Worm (Caenorhabditis elegans) whole organism, L1 larva: ENCODE data around the gene eea-1.
A peak's percentile ranks its signal among the peaks of the same experiment; 100 is the strongest.

ENCODE experiments used
- C04F5.9 ChIP-seq: sonication (generic microtip); optimal IDR thresholded peaks from 2 replicates; lab custom pipeline; 2016; ENCODE audit warnings: missing genetic modification characterization, missing compliant biosample characterization
- C16A3.4 ChIP-seq: fragments of 150-350 bp; optimal IDR thresholded peaks from 2 replicates; lab custom pipeline; 2014; ENCODE audit warnings: missing biosample characterization, missing genetic modification characterization
- C34B4.2 ChIP-seq: sonication (generic microtip); optimal IDR thresholded peaks from 2 replicates; lab custom pipeline; 2017; ENCODE audit warnings: mild to moderate bottlenecking, missing genetic modification characterization, missing compliant biosample characterization
- alr-1 ChIP-seq: fragments of 200-800 bp; sonication (Bioruptor generic); optimal IDR thresholded peaks from 2 replicates; lab custom pipeline; 2018; ENCODE audit warnings: borderline replicate concordance, mild to moderate bottlenecking, missing genetic modification characterization, missing compliant biosample characterization
- ama-1 ChIP-seq: fragments of 150-350 bp; optimal IDR thresholded peaks from 2 replicates; lab custom pipeline; 2014
- ceh-63 ChIP-seq: fragments of 200-800 bp; sonication (Bioruptor generic); optimal IDR thresholded peaks from 2 replicates; lab custom pipeline; 2018; ENCODE audit warnings: mild to moderate bottlenecking, missing genetic modification characterization, missing compliant biosample characterization
- ceh-8 ChIP-seq: fragments of 200-800 bp; sonication (Bioruptor generic); optimal IDR thresholded peaks from 2 replicates; lab custom pipeline; 2018; ENCODE audit warnings: mild to moderate bottlenecking, missing genetic modification characterization, moderate library complexity, missing compliant biosample characterization
- ceh-82 ChIP-seq, 3 experiments: fragments of 150-350 bp in 1 of 3; sonication (generic microtip) in 2 of 3; optimal IDR thresholded peaks; 2 replicates each; lab custom pipeline; 2014 to 2017; ENCODE audit warnings: missing biosample characterization in 3 of 3, missing genetic modification characterization in 3 of 3
- ceh-88 ChIP-seq: fragments of 200-800 bp; sonication (Bioruptor generic); IDR thresholded peaks from 2 replicates; pipeline ENCODE4 v1.3.6; 2022; ENCODE audit warnings: missing genetic modification characterization, missing compliant biosample characterization
- ceh-90 ChIP-seq: sonication (generic microtip); optimal IDR thresholded peaks from 2 replicates; lab custom pipeline; 2016; ENCODE audit warnings: missing genetic modification characterization, missing compliant biosample characterization
- efl-1 ChIP-seq, 4 experiments: fragments of 150-350 bp; optimal IDR thresholded peaks in 3 of 4; peaks in 1 of 4; 1 replicate in 1 of 4; 2 replicates in 3 of 4; lab custom pipeline; 2014; ENCODE audit warnings: missing biosample characterization in 2 of 4, missing genetic modification characterization in 2 of 4, missing genetic modification reagents in 2 of 4
- efl-3 ChIP-seq: fragments of 200-800 bp; sonication (Bioruptor generic); optimal IDR thresholded peaks from 2 replicates; lab custom pipeline; 2018; ENCODE audit warnings: mild to moderate bottlenecking, missing genetic modification characterization, missing compliant biosample characterization
- egl-13 ChIP-seq: sonication (generic microtip); optimal IDR thresholded peaks from 2 replicates; lab custom pipeline; 2016; ENCODE audit warnings: missing genotype, missing genetic modification reagents, missing genetic modification characterization, missing compliant biosample characterization
- egl-27 ChIP-seq, 2 experiments: fragments of 150-350 bp in 1 of 2; sonication (generic microtip); optimal IDR thresholded peaks; 3 replicates each; lab custom pipeline; 2017 to 2018; ENCODE audit warnings: missing biosample characterization in 2 of 2, missing genetic modification characterization in 2 of 2, missing genetic modification reagents in 2 of 2
- elt-3 ChIP-seq, 6 experiments: fragments of 150-350 bp in 1 of 6; sonication (generic microtip); optimal IDR thresholded peaks; 2 replicates each; lab custom pipeline; 2017 to 2018; ENCODE audit warnings: missing biosample characterization in 6 of 6, missing genetic modification characterization in 6 of 6, inconsistent platforms in 1 of 6
- ets-5 ChIP-seq: fragments of 200-800 bp; sonication (Bioruptor generic); IDR thresholded peaks from 2 replicates; pipeline ENCODE4 v1.3.6; 2022; ENCODE audit warnings: missing genetic modification characterization, missing compliant biosample characterization
- fkh-10 ChIP-seq: sonication (generic microtip); optimal IDR thresholded peaks from 2 replicates; lab custom pipeline; 2017; ENCODE audit warnings: missing biosample characterization, missing genetic modification reagents, missing genetic modification characterization
- fkh-4 ChIP-seq: sonication (generic microtip); optimal IDR thresholded peaks from 2 replicates; lab custom pipeline; 2016; ENCODE audit warnings: missing compliant biosample characterization, missing genetic modification characterization, borderline replicate concordance
- fkh-8 ChIP-seq: sonication (generic microtip); optimal IDR thresholded peaks from 2 replicates; lab custom pipeline; 2016; ENCODE audit warnings: mild to moderate bottlenecking, missing genetic modification characterization, missing compliant biosample characterization
- fos-1 ChIP-seq: fragments of 150-350 bp; optimal IDR thresholded peaks from 2 replicates; lab custom pipeline; 2014; ENCODE audit warnings: missing biosample characterization, missing genetic modification characterization
- grh-1 ChIP-seq: fragments of 200-800 bp; sonication (Bioruptor generic); IDR thresholded peaks from 2 replicates; pipeline ENCODE4 v1.3.6; 2022; ENCODE audit warnings: missing genetic modification reagents, missing genetic modification characterization, missing compliant biosample characterization
- hlh-17 ChIP-seq: fragments of 200-800 bp; sonication (Bioruptor generic); optimal IDR thresholded peaks from 2 replicates; lab custom pipeline; 2018; ENCODE audit warnings: missing genetic modification characterization, mild to moderate bottlenecking, missing compliant biosample characterization, moderate library complexity, borderline replicate concordance
- hlh-4 ChIP-seq: sonication (generic microtip); optimal IDR thresholded peaks from 2 replicates; lab custom pipeline; 2016; ENCODE audit warnings: mild to moderate bottlenecking, missing genetic modification characterization, missing compliant biosample characterization
- hpl-2 ChIP-seq: fragments of 150-350 bp; optimal IDR thresholded peaks from 2 replicates; lab custom pipeline; 2014; ENCODE audit warnings: missing biosample characterization, missing genetic modification reagents, missing genetic modification characterization
- irx-1 ChIP-seq: sonication (generic microtip); optimal IDR thresholded peaks from 2 replicates; lab custom pipeline; 2016; ENCODE audit warnings: missing genetic modification characterization, missing compliant biosample characterization
- isw-1 ChIP-seq: fragments of 200-800 bp; sonication (Bioruptor generic); IDR thresholded peaks from 2 replicates; pipeline ENCODE4 v1.3.6; 2022; ENCODE audit warnings: missing genetic modification characterization, missing compliant biosample characterization
- jun-1 ChIP-seq: fragments of 150-350 bp; optimal IDR thresholded peaks from 2 replicates; lab custom pipeline; 2014; ENCODE audit warnings: missing biosample characterization, missing genetic modification reagents, missing genetic modification characterization
- lin-14 ChIP-seq: fragments of 200-800 bp; sonication (Bioruptor generic); optimal IDR thresholded peaks from 2 replicates; lab custom pipeline; 2018; ENCODE audit warnings: mild to moderate bottlenecking, missing genetic modification characterization, moderate library complexity, missing compliant biosample characterization
- lin-15B ChIP-seq: fragments of 150-350 bp; sonication (generic microtip); optimal IDR thresholded peaks from 3 replicates; lab custom pipeline; 2014; ENCODE audit warnings: missing biosample characterization, missing genetic modification characterization
- lin-39 ChIP-seq: fragments of 150-350 bp; optimal IDR thresholded peaks from 2 replicates; lab custom pipeline; 2014; ENCODE audit warnings: missing biosample characterization, missing genetic modification reagents, missing genetic modification characterization
- lir-3 ChIP-seq: sonication (generic microtip); optimal IDR thresholded peaks from 2 replicates; lab custom pipeline; 2016; ENCODE audit warnings: mild to moderate bottlenecking, missing genetic modification characterization, moderate library complexity, missing compliant biosample characterization; ENCODE audit not compliant: poor library complexity
- mdl-1 ChIP-seq, 2 experiments: fragments of 150-350 bp; optimal IDR thresholded peaks; 2 replicates each; lab custom pipeline; 2014 to 2017; ENCODE audit warnings: missing biosample characterization in 2 of 2, missing genetic modification characterization in 2 of 2, inconsistent platforms in 1 of 2
- mef-2 ChIP-seq: fragments of 150-350 bp; optimal IDR thresholded peaks from 2 replicates; lab custom pipeline; 2014; ENCODE audit warnings: missing biosample characterization, missing genetic modification characterization
- nhr-11 ChIP-seq: fragments of 150-350 bp; optimal IDR thresholded peaks from 2 replicates; lab custom pipeline; 2014; ENCODE audit warnings: missing biosample characterization, missing genetic modification characterization
- nhr-12 ChIP-seq: sonication (generic microtip); optimal IDR thresholded peaks from 2 replicates; lab custom pipeline; 2017; ENCODE audit warnings: missing biosample characterization, missing genetic modification characterization
- nhr-19 ChIP-seq: fragments of 200-800 bp; sonication (Bioruptor generic); conservative IDR thresholded peaks from 2 replicates; pipeline ENCODE4 v1.3.6; 2022; ENCODE audit warnings: missing genetic modification characterization, missing compliant biosample characterization
- nhr-20 ChIP-seq: sonication (generic microtip); optimal IDR thresholded peaks from 2 replicates; lab custom pipeline; 2016; ENCODE audit warnings: mild to moderate bottlenecking, missing genetic modification characterization, missing compliant biosample characterization
- nhr-237 ChIP-seq: fragments of 150-350 bp; optimal IDR thresholded peaks from 2 replicates; lab custom pipeline; 2014; ENCODE audit warnings: missing biosample characterization, missing genetic modification characterization
- nhr-85 ChIP-seq: sonication (generic microtip); peaks from one replicate; lab custom pipeline; 2016; ENCODE audit warnings: missing genetic modification characterization, inconsistent platforms, missing compliant biosample characterization
- nhr-90 ChIP-seq: sonication (generic microtip); optimal IDR thresholded peaks from 2 replicates; lab custom pipeline; 2016; ENCODE audit warnings: mild to moderate bottlenecking, missing genetic modification characterization, missing compliant biosample characterization; ENCODE audit not compliant: poor library complexity
- pag-3 ChIP-seq: sonication (generic microtip); optimal IDR thresholded peaks from 2 replicates; lab custom pipeline; 2017; ENCODE audit warnings: missing genetic modification characterization, mild to moderate bottlenecking, missing compliant biosample characterization, antibody characterized with exemption, borderline replicate concordance; ENCODE audit not compliant: insufficient read depth
- pax-3 ChIP-seq: fragments of 200-800 bp; sonication (Bioruptor generic); optimal IDR thresholded peaks from 2 replicates; lab custom pipeline; 2018; ENCODE audit warnings: mild to moderate bottlenecking, missing genetic modification characterization, moderate library complexity, missing compliant biosample characterization
- skn-1 ChIP-seq: fragments of 150-350 bp; optimal IDR thresholded peaks from 2 replicates; lab custom pipeline; 2014; ENCODE audit warnings: missing biosample characterization, missing genetic modification characterization
- snu-23 ChIP-seq: sonication (generic microtip); optimal IDR thresholded peaks from 2 replicates; lab custom pipeline; 2016; ENCODE audit warnings: missing genetic modification characterization, missing compliant biosample characterization
- sptf-1 ChIP-seq: fragments of 150-350 bp; optimal IDR thresholded peaks from 2 replicates; lab custom pipeline; 2014; ENCODE audit warnings: missing biosample characterization, missing genetic modification characterization
- sup-37 ChIP-seq: fragments of 200-800 bp; sonication (Bioruptor generic); optimal IDR thresholded peaks from 2 replicates; lab custom pipeline; 2018; ENCODE audit warnings: mild to moderate bottlenecking, missing genetic modification characterization, missing compliant biosample characterization
- unc-86 ChIP-seq: sonication (generic microtip); optimal IDR thresholded peaks from 2 replicates; lab custom pipeline; 2016; ENCODE audit warnings: missing genetic modification characterization, missing compliant biosample characterization
- vab-15 ChIP-seq: sonication (generic microtip); optimal IDR thresholded peaks from 2 replicates; lab custom pipeline; 2017; ENCODE audit warnings: missing genotype, mild to moderate bottlenecking, missing genetic modification characterization, missing compliant biosample characterization
- xbp-1 ChIP-seq: sonication (generic microtip); optimal IDR thresholded peaks from 2 replicates; lab custom pipeline; 2016; ENCODE audit warnings: missing genetic modification characterization, missing compliant biosample characterization
- zip-4 ChIP-seq: fragments of 200-800 bp; sonication (Bioruptor generic); optimal IDR thresholded peaks from 2 replicates; lab custom pipeline; 2018; ENCODE audit warnings: mild to moderate bottlenecking, missing genetic modification characterization, moderate library complexity, missing compliant biosample characterization
- ztf-4 ChIP-seq: fragments of 150-350 bp; optimal IDR thresholded peaks from 2 replicates; lab custom pipeline; 2014; ENCODE audit warnings: missing biosample characterization, missing genetic modification characterization

eea-1 gene

DNA sequence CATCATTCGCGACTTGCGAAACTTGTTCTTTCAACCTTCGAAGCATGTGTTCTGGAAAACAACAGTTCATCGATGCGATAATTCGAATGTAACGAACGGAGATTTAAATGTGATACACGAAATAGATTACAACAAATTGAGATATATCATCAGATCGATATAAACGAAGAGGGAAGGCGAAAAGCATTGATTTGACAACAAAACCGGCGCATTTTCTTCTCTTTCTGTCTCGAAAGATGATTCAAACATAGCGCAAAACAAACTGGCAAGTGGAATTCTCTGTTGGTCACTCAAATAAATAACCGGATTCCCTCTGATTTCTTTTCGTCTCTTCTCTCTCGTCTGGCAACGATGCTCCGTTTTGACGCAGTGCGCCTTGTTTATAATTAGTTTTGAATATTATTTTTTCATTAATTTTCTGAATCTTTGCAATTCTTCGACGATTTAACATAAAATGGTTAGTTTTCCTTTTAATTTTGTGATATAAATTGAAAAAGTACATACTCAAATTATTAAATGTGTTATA, at the start of gene eea-1, which contains the start of gene gut-2:
Gene eea-1, minus strand, starts transcription at position 51 of the 526 bp plus-strand sequence.
Gene gut-2, plus strand, starts transcription at position 369 of the 526 bp plus-strand sequence.
- TF ChIP-seq unc-86 (tag; lab: Kevin White, UChicago) (no peak), ceh-8 (GFP tag; lab: Kevin White, UChicago) (no peak), sup-37 (GFP tag; lab: Kevin White, UChicago) (no peak), nhr-19 (peak; percentile 60), lin-39 (tag; lab: Kevin White, UChicago) (no peak), ztf-4 (tag; lab: Kevin White, UChicago) (peak; percentile 54), isw-1 (GFP tag; lab: Robert Waterston, UW) (peak; percentile 22; the same call in 1 of the 2 replicates), vab-15 (no peak), sptf-1 (tag; lab: Kevin White, UChicago) (no peak), fkh-4 (no peak), jun-1 (tag; lab: Kevin White, UChicago) (no peak), lir-3 (tag; lab: Kevin White, UChicago) (no peak), nhr-12 (tag; lab: Kevin White, UChicago) (no peak), ets-5 (GFP tag; lab: Robert Waterston, UW) (no peak), hpl-2 (GFP tag; lab: Kevin White, UChicago) (no peak), nhr-20 (peak; percentile 82), C34B4.2 (tag; lab: Kevin White, UChicago) (no peak), hlh-4 (tag; lab: Kevin White, UChicago) (no peak), fos-1 (tag; lab: Kevin White, UChicago) (peak; percentile 43), fkh-8 (no peak), ceh-63 (GFP tag; lab: Kevin White, UChicago) (no peak), alr-1 (no peak), xbp-1 (tag; lab: Kevin White, UChicago) (peak; percentile 55), efl-1 (optimal IDR thresholded peaks at IDR 0.05; lab: Kevin White, UChicago) (peak; percentile 67 to 76), efl-1 (GFP tag; optimal IDR thresholded peaks at IDR 0.05 in 1 of 2; lab: Kevin White, UChicago) (peak; percentile 71 to 91), mdl-1 (tag; optimal IDR thresholded peaks at IDR 0.05; lab: Kevin White, UChicago) (peak in 1 of 2 experiments; percentile 47), egl-13 (tag; lab: Kevin White, UChicago) (no peak), ceh-82 (tag; optimal IDR thresholded peaks at IDR 0.05; lab: Kevin White, UChicago) (peak; percentile 37 to 59 (median 37)), snu-23 (peak; percentile 88), nhr-237 (tag; lab: Kevin White, UChicago) (no peak), nhr-85 (peak; percentile 92), lin-15B (tag; lab: Kevin White, UChicago) (peak; percentile 9), ama-1 (peak; percentile 59), egl-27 (tag; optimal IDR thresholded peaks at IDR 0.05; lab: Kevin White, UChicago) (no peak), skn-1 (peak; percentile 51), fkh-10 (GFP tag; lab: Kevin White, UChicago) (no peak), elt-3 (tag; optimal IDR thresholded peaks at IDR 0.05; lab: Kevin White, UChicago) (peak in 3 of 6 experiments; percentile 6 to 78 (median 42)), C04F5.9 (tag; lab: Kevin White, UChicago) (no peak), efl-3 (GFP tag; lab: Kevin White, UChicago) (no peak), C16A3.4 (tag; lab: Kevin White, UChicago) (peak; percentile 77), hlh-17 (no peak), nhr-90 (tag; lab: Kevin White, UChicago) (peak; percentile 66), nhr-11 (tag; lab: Kevin White, UChicago) (no peak), grh-1 (peak; percentile 88), zip-4 (GFP tag; lab: Kevin White, UChicago) (no peak), ceh-90 (tag; lab: Kevin White, UChicago) (no peak), irx-1 (tag; lab: Kevin White, UChicago) (peak; percentile 37), pag-3 (tag; lab: Kevin White, UChicago) (peak; percentile 32), mef-2 (tag; lab: Kevin White, UChicago) (no peak), ceh-88 (GFP tag; lab: Robert Waterston, UW) (no peak), pax-3 (no peak), lin-14 (GFP tag; lab: Kevin White, UChicago) (peak; percentile 79)
